Fruit fly (Drosophila melanogaster): ENCODE results near the gene CG6296.

Gene CG6296

DNA sequence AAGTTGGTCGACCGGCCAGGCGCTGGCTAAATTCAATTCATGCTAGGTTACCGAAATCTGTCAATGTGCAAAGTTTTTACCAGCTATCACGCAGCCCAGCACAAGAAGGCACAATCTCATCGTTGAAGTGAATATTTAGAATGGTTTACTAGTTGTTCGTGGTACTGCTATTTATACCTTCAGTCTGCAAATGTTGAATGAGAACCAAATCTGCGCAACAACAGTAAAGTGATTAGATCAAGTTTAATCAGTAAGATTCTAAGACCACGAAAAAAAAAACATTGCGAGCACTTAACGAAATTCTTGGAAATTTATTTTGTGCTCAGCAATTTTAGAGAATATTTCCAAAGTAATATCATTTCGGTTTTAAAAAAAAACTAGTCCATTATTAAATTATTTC is at the start of gene CG6296:
TSS of gene CG6296 (minus strand) at position 132 of the 400 bp plus-strand sequence.
- TF ChIP-seq cnc (optimal IDR thresholded peaks at IDR 0.05) (no peak), CG5204 (GFP tag; optimal IDR thresholded peaks at IDR 0.05) (no peak), tj (GFP tag; optimal IDR thresholded peaks at IDR 0.05) (no peak), Hr96 (GFP tag; optimal IDR thresholded peaks at IDR 0.05) (no peak), cic (GFP tag; optimal IDR thresholded peaks at IDR 0.05) (no peak), CG33017 (tag; optimal IDR thresholded peaks at IDR 0.05) (no peak)

DNA sequence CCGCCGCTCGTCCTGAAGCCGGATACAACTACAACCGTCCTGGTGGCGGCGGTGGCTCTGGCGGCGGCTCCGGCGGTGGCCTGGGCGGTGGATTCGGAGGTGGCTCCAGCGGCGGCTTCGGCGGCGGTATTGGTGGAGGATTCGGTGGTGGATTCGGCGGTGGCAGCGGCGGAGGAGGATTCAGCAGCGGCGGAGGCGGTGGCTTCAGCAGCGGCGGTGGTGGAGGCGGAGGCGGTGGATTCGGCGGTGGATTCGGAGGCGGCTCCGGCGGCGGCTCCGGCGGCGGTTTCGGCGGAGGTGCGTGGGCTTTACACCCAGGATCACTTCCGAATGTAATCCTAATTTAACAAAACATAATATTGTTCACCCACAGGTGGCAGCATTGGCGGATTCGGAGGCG is 44.3 kb upstream of the CG6296 start:
- TF ChIP-seq cic (GFP tag; optimal IDR thresholded peaks at IDR 0.05) (no peak), CG5204 (GFP tag; optimal IDR thresholded peaks at IDR 0.05) (no peak), CG7045 (GFP tag; optimal IDR thresholded peaks at IDR 0.05) (no peak), Clk (GFP tag; optimal IDR thresholded peaks at IDR 0.05) (no peak), pad (GFP tag; optimal IDR thresholded peaks at IDR 0.05) (no peak)

DNA sequence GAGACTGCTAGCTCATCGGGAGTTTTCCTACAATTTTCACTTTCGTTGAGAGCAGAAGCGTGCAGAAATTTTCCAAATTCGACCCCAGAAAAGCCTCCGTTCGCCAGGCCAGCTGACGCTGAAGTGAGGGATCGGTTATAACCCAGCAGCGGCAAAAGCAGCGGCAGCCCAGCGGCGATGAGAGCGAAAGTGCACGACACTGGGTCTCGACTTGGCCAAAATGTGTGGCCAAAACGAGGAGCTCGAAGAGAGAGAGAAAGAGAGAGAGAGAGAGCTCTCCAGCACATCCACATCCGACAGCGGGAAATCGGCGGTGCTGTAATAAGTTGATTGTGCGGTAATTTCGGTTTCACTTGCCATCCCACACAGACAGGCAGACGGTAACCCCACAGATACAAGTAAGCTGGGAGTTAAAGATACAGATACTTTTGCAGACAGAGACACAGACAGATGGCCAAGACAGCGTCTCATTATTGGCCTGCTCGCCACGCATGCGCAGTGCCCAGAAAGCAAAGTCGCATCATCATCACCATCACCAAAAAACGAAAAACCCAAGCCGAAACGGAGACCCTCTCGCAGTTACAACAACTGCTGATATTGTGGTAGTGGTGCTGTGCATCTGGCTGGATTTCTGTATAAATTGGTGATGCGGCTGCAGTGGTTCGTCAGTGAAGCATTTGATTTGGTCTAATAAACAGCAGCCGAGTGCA is 43.4 kb upstream of the CG6296 start, which contains the start of gene TwdlT:
TSS of gene TwdlT (plus strand) at position 660 of the 710 bp plus-strand sequence.
- no peak for TF ChIP-seq ovo (GFP tag; optimal IDR thresholded peaks at IDR 0.05)
- no peak for TF ChIP-seq bab1 (GFP tag; optimal IDR thresholded peaks at IDR 0.05)

DNA sequence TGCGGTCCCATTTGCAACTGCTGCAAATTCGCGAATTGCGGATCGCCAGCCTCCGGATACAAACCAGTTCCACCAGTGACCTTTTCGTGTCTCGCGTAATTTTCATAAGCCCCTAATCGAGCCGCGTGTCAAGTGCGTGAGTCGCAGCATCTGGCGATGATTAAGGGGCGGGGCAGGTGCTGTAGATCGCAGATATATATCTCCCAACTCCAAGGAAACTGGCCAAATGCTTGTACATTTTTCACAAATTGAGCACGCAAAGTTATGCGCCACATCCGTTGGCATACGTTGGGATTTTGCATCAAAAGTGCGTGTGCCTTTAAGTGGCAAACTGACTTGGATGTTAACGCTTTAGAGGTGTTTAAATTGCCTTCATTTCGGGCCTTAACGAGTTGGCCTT is 34.8 kb upstream of the CG6296 start:
- TF ChIP-seq CG7045 (GFP tag; optimal IDR thresholded peaks at IDR 0.05) (no peak), Clk (GFP tag; optimal IDR thresholded peaks at IDR 0.05) (no peak), CG11617 (GFP tag; optimal IDR thresholded peaks at IDR 0.05) (no peak), tj (GFP tag; optimal IDR thresholded peaks at IDR 0.05) (no peak)

DNA sequence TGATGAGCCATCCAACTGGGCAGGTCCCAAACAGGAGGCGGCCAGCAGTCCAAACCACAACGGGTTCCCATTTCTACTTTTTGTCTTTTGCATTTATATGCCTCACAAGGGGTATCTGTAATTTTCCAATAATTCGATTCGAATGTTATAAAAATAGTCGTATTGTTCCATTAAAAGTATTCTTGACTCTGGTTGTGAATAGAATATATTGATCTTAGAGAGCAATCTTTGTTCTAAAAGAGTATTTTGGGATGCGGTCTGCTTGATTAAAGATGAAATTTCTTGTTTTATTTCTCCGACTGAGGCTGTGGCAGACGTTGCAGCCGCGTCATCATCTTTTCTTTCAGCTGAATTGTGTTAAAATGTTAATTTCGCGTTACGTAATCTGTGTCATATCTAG is 28.7 kb upstream of the CG6296 start:
- TF ChIP-seq cnc (optimal IDR thresholded peaks at IDR 0.05) (no peak), CG33017 (tag; optimal IDR thresholded peaks at IDR 0.05) (no peak), toe (GFP tag; optimal IDR thresholded peaks at IDR 0.05) (no peak), pad (GFP tag; optimal IDR thresholded peaks at IDR 0.05) (no peak), CG14711 (tag; optimal IDR thresholded peaks at IDR 0.05) (no peak), Mnt (GFP tag; optimal IDR thresholded peaks at IDR 0.05) (no peak), Clk (GFP tag; optimal IDR thresholded peaks at IDR 0.05) (no peak), CG11617 (GFP tag; optimal IDR thresholded peaks at IDR 0.05) (no peak), CG7101 (tag; optimal IDR thresholded peaks at IDR 0.05) (no peak), cic (GFP tag; optimal IDR thresholded peaks at IDR 0.05) (no peak), Crg-1 (GFP tag; optimal IDR thresholded peaks at IDR 0.05) (no peak), CG7045 (GFP tag; optimal IDR thresholded peaks at IDR 0.05) (no peak), CG12768 (GFP tag; optimal IDR thresholded peaks at IDR 0.05) (no peak), kay (GFP tag; ENCODE audit: borderline replicate concordance) (no peak), CG1620 (GFP tag; optimal IDR thresholded peaks at IDR 0.05) (no peak), bab1 (GFP tag; optimal IDR thresholded peaks at IDR 0.05) (no peak)

DNA sequence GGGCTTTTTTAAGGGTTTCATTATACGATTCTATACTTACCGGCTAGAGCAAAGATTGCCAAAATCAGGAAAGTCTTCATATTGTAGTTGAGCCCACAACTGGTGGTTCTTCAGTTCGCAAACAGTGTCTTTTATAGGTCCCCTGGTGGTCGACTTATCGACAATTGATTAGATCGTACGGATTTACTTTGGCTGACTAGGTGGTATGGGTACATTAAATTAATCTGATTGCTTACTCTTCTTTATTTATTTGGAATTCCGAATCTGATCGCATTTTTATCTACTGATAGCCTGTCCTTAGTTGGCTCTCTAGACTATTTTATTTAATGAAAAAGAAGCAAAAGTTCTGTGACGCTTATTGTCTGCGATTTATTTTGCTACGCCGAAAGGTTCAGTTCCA is 20.7 kb upstream of the CG6296 start, which contains the start of gene CG6271:
TSS of gene CG6271 (minus strand) at position 101 of the 400 bp plus-strand sequence.
- no peak for TF ChIP-seq CG5204 (GFP tag; optimal IDR thresholded peaks at IDR 0.05)
- no peak for TF ChIP-seq CG7101 (tag; optimal IDR thresholded peaks at IDR 0.05)
- TF ChIP-seq CG33017 (tag; optimal IDR thresholded peaks at IDR 0.05), result no peak
- no peak for TF ChIP-seq toe (GFP tag; optimal IDR thresholded peaks at IDR 0.05)
- TF ChIP-seq CG7045 (GFP tag; optimal IDR thresholded peaks at IDR 0.05), result no peak
- no peak for TF ChIP-seq ovo (GFP tag; optimal IDR thresholded peaks at IDR 0.05)
- no peak for TF ChIP-seq kay (GFP tag; ENCODE audit: borderline replicate concordance)
- no peak for TF ChIP-seq bab1 (GFP tag; optimal IDR thresholded peaks at IDR 0.05)
- TF ChIP-seq CG12768 (GFP tag; optimal IDR thresholded peaks at IDR 0.05), result no peak
- TF ChIP-seq Hr96 (GFP tag; optimal IDR thresholded peaks at IDR 0.05), result no peak
- no peak for TF ChIP-seq cic (GFP tag; optimal IDR thresholded peaks at IDR 0.05)
- TF ChIP-seq Clk (GFP tag; optimal IDR thresholded peaks at IDR 0.05), result no peak
- TF ChIP-seq Crg-1 (GFP tag; optimal IDR thresholded peaks at IDR 0.05), result no peak
- no peak for TF ChIP-seq cnc (optimal IDR thresholded peaks at IDR 0.05)
- TF ChIP-seq tj (GFP tag; optimal IDR thresholded peaks at IDR 0.05), result no peak
- TF ChIP-seq CG1620 (GFP tag; optimal IDR thresholded peaks at IDR 0.05), result no peak
- no peak for TF ChIP-seq Mnt (GFP tag; optimal IDR thresholded peaks at IDR 0.05)
- TF ChIP-seq CG11617 (GFP tag; optimal IDR thresholded peaks at IDR 0.05), result no peak
- no peak for TF ChIP-seq pad (GFP tag; optimal IDR thresholded peaks at IDR 0.05)

DNA sequence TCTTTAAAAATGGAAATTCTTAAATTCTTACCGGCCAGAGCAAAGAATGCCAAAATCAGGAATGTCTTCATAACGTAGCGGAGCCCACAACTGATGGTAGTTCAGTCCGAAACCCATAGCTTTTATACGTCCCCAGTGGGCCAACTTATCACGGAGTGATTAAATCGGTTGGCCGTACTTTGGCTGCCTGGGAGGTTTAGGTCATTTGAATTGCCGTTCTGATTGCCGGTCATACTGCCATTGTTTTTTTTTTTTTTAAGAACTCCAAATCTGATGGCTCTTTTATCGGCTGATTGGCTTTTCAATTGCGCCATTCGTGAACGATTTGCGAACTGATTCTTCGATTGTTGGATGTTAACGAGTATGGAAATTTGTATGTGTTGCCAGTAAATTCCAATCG is 17.8 kb upstream of the CG6296 start, which contains the start of gene CG6277:
TSS of gene CG6277 (minus strand) at position 101 of the 400 bp plus-strand sequence.
- TF ChIP-seq bab1 (GFP tag; optimal IDR thresholded peaks at IDR 0.05), result no peak
- TF ChIP-seq pad (GFP tag; optimal IDR thresholded peaks at IDR 0.05), result no peak

DNA sequence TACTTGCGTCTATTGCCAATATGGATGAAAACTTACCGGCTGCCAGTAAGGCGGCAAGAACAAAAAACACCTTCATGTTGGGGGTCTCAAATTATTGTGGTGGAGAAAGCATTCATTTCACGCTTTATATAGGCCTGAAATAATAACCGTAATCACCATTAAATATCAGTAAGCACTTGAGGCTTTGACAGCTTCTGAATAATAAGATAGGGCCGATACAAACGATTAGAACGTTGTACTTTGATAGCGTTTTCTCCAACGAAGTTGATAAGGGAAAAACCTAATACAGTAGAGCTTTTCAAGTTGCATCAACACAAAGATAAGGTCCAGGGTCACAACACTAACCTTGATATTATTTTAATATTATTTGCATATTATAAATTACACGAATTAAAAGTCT is 16.0 kb upstream of the CG6296 start, which contains the start of gene CG6283:
TSS of gene CG6283 (minus strand) at position 101 of the 400 bp plus-strand sequence.
- TF ChIP-seq CG14711 (tag; optimal IDR thresholded peaks at IDR 0.05), result no peak
- TF ChIP-seq kay (GFP tag; ENCODE audit: borderline replicate concordance), result peak; percentile 28
- no peak for TF ChIP-seq Mnt (GFP tag; optimal IDR thresholded peaks at IDR 0.05)
